Worm (Caenorhabditis elegans): ENCODE data around the gene wht-8.
A peak's percentile ranks its signal among the peaks of the same experiment; 100 is the strongest.

Gene wht-8

ce11 chrIII:11243421-11243820, 24.8 kb downstream of the wht-8 start (continued):
- TF ChIP-seq lin-26 (GFP tag; IDR thresholded peaks at IDR 0.05) (no peak), egrh-3 (GFP tag; IDR thresholded peaks at IDR 0.05) (no peak), ztf-22 (GFP tag; optimal IDR thresholded peaks at IDR 0.05) (no peak), efl-1 (GFP tag; optimal IDR thresholded peaks at IDR 0.05) (no peak), K11D2.4 (GFP tag; IDR thresholded peaks at IDR 0.05) (no peak), K12H6.12 (tag; optimal IDR thresholded peaks at IDR 0.05) (peak; percentile 23), lin-40 (tag; optimal IDR thresholded peaks at IDR 0.05) (peak; percentile 56), akir-1 (GFP tag; optimal IDR thresholded peaks at IDR 0.05) (no peak), mxl-1 (tag; optimal IDR thresholded peaks at IDR 0.05) (no peak), sdz-38 (tag; optimal IDR thresholded peaks at IDR 0.05) (no peak), zim-3 (tag; optimal IDR thresholded peaks at IDR 0.05) (no peak), F55B11.4 (tag; optimal IDR thresholded peaks at IDR 0.05; ENCODE audit: borderline replicate concordance, insufficient read depth) (no peak), snpc-1.1 (tag; optimal IDR thresholded peaks at IDR 0.05; ENCODE audit: insufficient read depth) (no peak), nhr-90 (tag; optimal IDR thresholded peaks at IDR 0.05) (peak; percentile 37), lin-54 (GFP tag; optimal IDR thresholded peaks at IDR 0.05) (peak; percentile 11), B0035.1 (tag; optimal IDR thresholded peaks at IDR 0.05) (no peak), F57A8.1 (GFP tag; optimal IDR thresholded peaks at IDR 0.05) (no peak), Y79H2A.3 (GFP tag; conservative IDR thresholded peaks at IDR 0.05) (no peak), rcor-1 (GFP tag; IDR thresholded peaks at IDR 0.05) (no peak), gei-17 (GFP tag; optimal IDR thresholded peaks at IDR 0.05) (no peak), ceh-40 (GFP tag; IDR thresholded peaks at IDR 0.05) (no peak), Y56A3A.18 (GFP tag; IDR thresholded peaks at IDR 0.05) (0 out of 2 replicates have a peak, but pooled peaks have one; percentile 34), unc-130 (GFP tag; optimal IDR thresholded peaks at IDR 0.05) (no peak), ets-4 (GFP tag; optimal IDR thresholded peaks at IDR 0.05) (no peak), lag-1 (GFP tag; IDR thresholded peaks at IDR 0.05) (no peak), tbx-9 (tag; optimal IDR thresholded peaks at IDR 0.05; ENCODE audit: borderline replicate concordance) (no peak), snpc-3.4 (tag; optimal IDR thresholded peaks at IDR 0.05) (no peak), rpc-1 (optimal IDR thresholded peaks at IDR 0.05) (no peak), rpc-1 (tag; optimal IDR thresholded peaks at IDR 0.05) (no peak), cebp-1 (GFP tag; IDR thresholded peaks at IDR 0.05) (peak; percentile 42; the same call in 1 of the 2 replicates), cebp-1 (tag; optimal IDR thresholded peaks at IDR 0.05) (peak; percentile 65), madf-8 (GFP tag; conservative IDR thresholded peaks at IDR 0.05) (no peak), dox-1 (GFP tag; IDR thresholded peaks at IDR 0.05) (peak; percentile 81), snpc-4 (GFP tag; optimal IDR thresholded peaks at IDR 0.05) (no peak), snpc-4 (tag; optimal IDR thresholded peaks at IDR 0.05) (peak; percentile 26 to 69 (median 48)), tbp1 (GFP tag; optimal IDR thresholded peaks at IDR 0.05) (peak; percentile 38), pbrm-1 (GFP tag; IDR thresholded peaks at IDR 0.05) (no peak), him-1 (tag; optimal IDR thresholded peaks at IDR 0.05) (no peak), ztf-28 (GFP tag; IDR thresholded peaks at IDR 0.05) (no peak), T26A5.8 (tag; optimal IDR thresholded peaks at IDR 0.05) (no peak), nfya-2 (GFP tag; IDR thresholded peaks at IDR 0.05) (no peak), atf-7 (tag; optimal IDR thresholded peaks at IDR 0.05) (peak; percentile 42), cebp-2 (GFP tag; IDR thresholded peaks at IDR 0.05) (no peak), somi-1 (GFP tag; optimal IDR thresholded peaks at IDR 0.05) (peak; percentile 38), Y95B8A.8 (GFP tag; IDR thresholded peaks at IDR 0.05) (no peak), B0261.1 (tag; optimal IDR thresholded peaks at IDR 0.05) (no peak), lin-35 (GFP tag; optimal IDR thresholded peaks at IDR 0.05) (no peak), madf-10 (tag; optimal IDR thresholded peaks at IDR 0.05) (peak; percentile 56), chd-7 (tag; optimal IDR thresholded peaks at IDR 0.05) (no peak), nhr-27 (tag; optimal IDR thresholded peaks at IDR 0.05) (no peak)

All from whole organism, young adult.